Worm (Caenorhabditis elegans) whole organism, L3 larva: ENCODE results near the gene C17F4.2.

ENCODE experiments used
- ama-1 ChIP-seq: fragments of 150-350 bp; optimal IDR thresholded peaks from 2 replicates; lab custom pipeline; 2018
- lin-15B ChIP-seq: fragments of 150-350 bp; optimal IDR thresholded peaks from 2 replicates; lab custom pipeline; 2014; ENCODE audit warnings: missing biosample characterization, missing genetic modification characterization
- nhr-77 ChIP-seq: fragments of 150-350 bp; optimal IDR thresholded peaks from 2 replicates; lab custom pipeline; 2014; ENCODE audit warnings: missing biosample characterization, missing genetic modification characterization
- pha-4 ChIP-seq: fragments of 150-350 bp; optimal IDR thresholded peaks from 2 replicates; lab custom pipeline; 2014; ENCODE audit warnings: missing biosample characterization, missing genetic modification reagents, missing genetic modification characterization

ce11 chrII:3295193-3295592 is 46.7 kb downstream of the C17F4.2 start, which contains the start of gene btb-17:
- no peak for TF ChIP-seq lin-15B (tag; lab: Kevin White, UChicago)
- no peak for TF ChIP-seq pha-4 (tag; lab: Kevin White, UChicago)
- no peak for TF ChIP-seq ama-1 (lab: Kevin White, UChicago)
- no peak for TF ChIP-seq nhr-77
